Worm (Caenorhabditis elegans): ENCODE results near the gene chdh-1.
A peak's percentile ranks its signal among the peaks of the same experiment; 100 is the strongest.

chdh-1 gene

ce11 chrII:8742006-8742847 lies 43.5 kb upstream of the chdh-1 start (continued):
- TF ChIP-seq nhr-6 (tag; optimal IDR thresholded peaks at IDR 0.05) (no peak), nhr-11 (tag; optimal IDR thresholded peaks at IDR 0.05) (peak; percentile 97), dmd-6 (GFP tag; IDR thresholded peaks at IDR 0.05) (peak; percentile 69), tag-97 (GFP tag; IDR thresholded peaks at IDR 0.05) (no peak), mxl-3 (GFP tag; optimal IDR thresholded peaks at IDR 0.05) (peak; percentile 94), unc-62 (GFP tag; optimal IDR thresholded peaks at IDR 0.05 in 1 of 2) (peak in 1 of 2 experiments; percentile 99), unc-62 (tag; optimal IDR thresholded peaks at IDR 0.05) (no peak), mdl-1 (tag; optimal IDR thresholded peaks at IDR 0.05) (peak; percentile 91 to 92), dpl-1 (GFP tag; optimal IDR thresholded peaks at IDR 0.05) (peak; percentile 20), dve-1 (tag; optimal IDR thresholded peaks at IDR 0.05; ENCODE audit: insufficient read depth) (peak; percentile 68), ama-1 (optimal IDR thresholded peaks at IDR 0.05) (no peak), aha-1 (tag) (peak; percentile 99), nhr-111 (GFP tag; optimal IDR thresholded peaks at IDR 0.05) (no peak), T26A8.4 (GFP tag; IDR thresholded peaks at IDR 0.05) (no peak), gei-8 (GFP tag; optimal IDR thresholded peaks at IDR 0.05) (peak; percentile 79), ces-1 (GFP tag; optimal IDR thresholded peaks at IDR 0.05) (no peak)

- TF ChIP-seq hif-1 (tag; optimal IDR thresholded peaks at IDR 0.05) (peak in 1 of 2 experiments; percentile 58), mdl-1 (tag; optimal IDR thresholded peaks at IDR 0.05) (peak in 1 of 2 experiments; percentile 54), fkh-10 (GFP tag; optimal IDR thresholded peaks at IDR 0.05) (no peak), tra-1 (GFP tag; IDR thresholded peaks at IDR 0.05) (peak; percentile 49; the same call in 1 of the 2 replicates), ctbp-1 (GFP tag; IDR thresholded peaks at IDR 0.05) (no peak), mxl-3 (GFP tag; optimal IDR thresholded peaks at IDR 0.05) (peak; percentile 49), dve-1 (tag; optimal IDR thresholded peaks at IDR 0.05; ENCODE audit: insufficient read depth) (peak; percentile 20), D1046.2 (GFP tag; IDR thresholded peaks at IDR 0.05) (no peak), dmd-6 (GFP tag; IDR thresholded peaks at IDR 0.05) (peak; percentile 63), ceh-20 (GFP tag; IDR thresholded peaks at IDR 0.05) (peak; percentile 45; the same call in 1 of the 2 replicates), nhr-41 (GFP tag; IDR thresholded peaks at IDR 0.05) (no peak), aha-1 (tag) (peak; percentile 97), nhr-11 (tag; optimal IDR thresholded peaks at IDR 0.05) (peak; percentile 26), daf-16 (GFP tag; optimal IDR thresholded peaks at IDR 0.05) (peak in 1 of 2 experiments; percentile 48), daf-16 (tag; optimal IDR thresholded peaks at IDR 0.05) (peak; percentile 40), hlh-30 (tag; optimal IDR thresholded peaks at IDR 0.05; ENCODE audit: insufficient read depth) (peak; percentile 73), nhr-28 (tag; optimal IDR thresholded peaks at IDR 0.05) (peak; percentile 16), nhr-48 (tag; optimal IDR thresholded peaks at IDR 0.05) (peak; percentile 55), php-3 (GFP tag; IDR thresholded peaks at IDR 0.05) (0 out of 2 replicates have a peak, but pooled peaks have one; percentile 5), T20F7.1 (GFP tag; optimal IDR thresholded peaks at IDR 0.05) (no peak), hlh-11 (tag; optimal IDR thresholded peaks at IDR 0.05) (peak; percentile 62), lsy-2 (tag; optimal IDR thresholded peaks at IDR 0.05) (peak in 1 of 2 experiments; percentile 39), sdz-12 (GFP tag; optimal IDR thresholded peaks at IDR 0.05) (no peak), arid-1 (GFP tag; conservative IDR thresholded peaks at IDR 0.05) (no peak), F26F4.8 (GFP tag; conservative IDR thresholded peaks at IDR 0.05) (no peak)
Observed at ce11 chrII:8741277-8741676, 42.5 kb upstream of the chdh-1 start.

- peak; percentile 84 for TF ChIP-seq nhr-28 (tag; optimal IDR thresholded peaks at IDR 0.05)
- TF ChIP-seq gei-8 (GFP tag; optimal IDR thresholded peaks at IDR 0.05), result peak; percentile 52
- no peak for TF ChIP-seq zip-11 (GFP tag; IDR thresholded peaks at IDR 0.05)
- TF ChIP-seq nhr-42 (GFP tag; IDR thresholded peaks at IDR 0.05), result no peak
- TF ChIP-seq sdz-12 (GFP tag; optimal IDR thresholded peaks at IDR 0.05), result no peak
- 0 out of 2 replicates have a peak, but pooled peaks have one; percentile 34 for TF ChIP-seq saeg-2 (GFP tag; IDR thresholded peaks at IDR 0.05)
- no peak for TF ChIP-seq ztf-7 (tag; optimal IDR thresholded peaks at IDR 0.05)
- TF ChIP-seq daf-12 (tag; optimal IDR thresholded peaks at IDR 0.05), result no peak
- TF ChIP-seq T20F7.1 (GFP tag; optimal IDR thresholded peaks at IDR 0.05), result no peak
- no peak for TF ChIP-seq pha-4 (GFP tag; IDR thresholded peaks at IDR 0.05)
- no peak for TF ChIP-seq pha-4 (tag; optimal IDR thresholded peaks at IDR 0.05)
- TF ChIP-seq lin-15B (tag; optimal IDR thresholded peaks at IDR 0.05), result no peak
- TF ChIP-seq nhr-77 (tag; optimal IDR thresholded peaks at IDR 0.05), result peak; percentile 71
- TF ChIP-seq nhr-41 (GFP tag; IDR thresholded peaks at IDR 0.05), result no peak
- TF ChIP-seq set-16 (GFP tag; IDR thresholded peaks at IDR 0.05), result no peak
- no peak for TF ChIP-seq aly-2 (tag; optimal IDR thresholded peaks at IDR 0.05)
Observed at ce11 chrII:8740326-8740949, 41.7 kb upstream of the chdh-1 start.

All from whole organism, L4 larva.